Worm (Caenorhabditis elegans): ENCODE measurements around the gene lit-1.

- TF ChIP-seq tbx-9 (tag; optimal IDR thresholded peaks at IDR 0.05; ENCODE audit: borderline replicate concordance), result no peak
- no peak for TF ChIP-seq F57A8.1 (GFP tag; optimal IDR thresholded peaks at IDR 0.05)
- TF ChIP-seq sea-2 (GFP tag; IDR thresholded peaks at IDR 0.05), result no peak
- TF ChIP-seq unc-62 (GFP tag; optimal IDR thresholded peaks at IDR 0.05), result no peak
- TF ChIP-seq nhr-120 (GFP tag; IDR thresholded peaks at IDR 0.05), result no peak
- no peak for TF ChIP-seq Y53F4B.3 (GFP tag; IDR thresholded peaks at IDR 0.05)
- TF ChIP-seq nfya-1 (tag; optimal IDR thresholded peaks at IDR 0.05; ENCODE audit: borderline replicate concordance, insufficient read depth), result no peak
- no peak for TF ChIP-seq unc-130 (GFP tag; optimal IDR thresholded peaks at IDR 0.05)
- no peak for TF ChIP-seq B0336.3 (GFP tag; IDR thresholded peaks at IDR 0.05)
Measured at ce11 chrIII:13733833-13734232, 32.0 kb downstream of the lit-1 start.
